Worm (Caenorhabditis elegans) whole organism, late embryonic: ENCODE data around the gene uba-1.

Experiments
- K09A11.1 ChIP-seq: sonication (generic microtip); optimal IDR thresholded peaks from 2 replicates; lab custom pipeline; 2017; ENCODE audit warnings: antibody characterized with exemption, mild to moderate bottlenecking, missing genetic modification characterization, missing compliant biosample characterization; ENCODE audit not compliant: insufficient read depth
- ama-1 ChIP-seq: fragments of 150-350 bp; optimal IDR thresholded peaks from 2 replicates; lab custom pipeline; 2014
- dve-1 ChIP-seq: sonication (generic microtip); optimal IDR thresholded peaks from 2 replicates; lab custom pipeline; 2017; ENCODE audit warnings: antibody characterized with exemption, mild to moderate bottlenecking, missing genetic modification characterization, missing compliant biosample characterization
- fkh-10 ChIP-seq: fragments of 150-350 bp; optimal IDR thresholded peaks from 2 replicates; lab custom pipeline; 2014; ENCODE audit warnings: missing biosample characterization, missing genetic modification reagents, missing genetic modification characterization
- pha-4 ChIP-seq: fragments of 150-350 bp; optimal IDR thresholded peaks from 2 replicates; lab custom pipeline; 2018; ENCODE audit warnings: missing biosample characterization, missing genetic modification reagents, missing genetic modification characterization
- rnt-1 ChIP-seq: sonication (generic microtip); optimal IDR thresholded peaks from 2 replicates; lab custom pipeline; 2016; ENCODE audit warnings: missing genetic modification characterization, missing compliant biosample characterization
- sox-4 ChIP-seq: sonication (generic microtip); optimal IDR thresholded peaks from 2 replicates; lab custom pipeline; 2017; ENCODE audit warnings: mild to moderate bottlenecking, missing genetic modification characterization, inconsistent platforms, missing compliant biosample characterization

DNA sequence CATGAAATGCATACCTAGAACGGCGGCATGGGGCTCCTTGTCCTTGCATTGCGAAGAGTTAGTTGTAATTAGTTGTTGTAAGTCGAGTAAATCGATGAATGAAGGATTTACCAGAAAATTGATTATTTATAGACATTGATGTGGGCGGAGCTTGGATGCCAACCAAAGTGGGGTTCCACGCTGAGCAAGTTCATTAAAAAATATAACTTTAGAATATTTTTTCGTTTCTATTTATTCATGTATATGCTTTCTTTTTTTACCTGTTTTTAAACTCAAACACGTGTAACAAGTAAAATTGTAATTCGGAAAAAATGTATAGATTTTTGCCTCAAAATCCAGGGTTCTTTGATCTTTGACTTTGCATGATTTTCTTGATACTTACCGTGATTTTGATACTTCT, 32.8 kb upstream of the uba-1 start, which contains the start of gene gipc-2:
- TF ChIP-seq K09A11.1 (tag; lab: Kevin White, UChicago) (no peak), ama-1 (no peak), rnt-1 (tag; lab: Kevin White, UChicago) (no peak), sox-4 (tag; lab: Kevin White, UChicago) (no peak), pha-4 (tag; lab: Kevin White, UChicago) (no peak), fkh-10 (GFP tag; lab: Kevin White, UChicago) (no peak), dve-1 (no peak)
